Fruit fly (Drosophila melanogaster): Measurements from ENCODE around the gene CG6333.

Gene CG6333

DNA sequence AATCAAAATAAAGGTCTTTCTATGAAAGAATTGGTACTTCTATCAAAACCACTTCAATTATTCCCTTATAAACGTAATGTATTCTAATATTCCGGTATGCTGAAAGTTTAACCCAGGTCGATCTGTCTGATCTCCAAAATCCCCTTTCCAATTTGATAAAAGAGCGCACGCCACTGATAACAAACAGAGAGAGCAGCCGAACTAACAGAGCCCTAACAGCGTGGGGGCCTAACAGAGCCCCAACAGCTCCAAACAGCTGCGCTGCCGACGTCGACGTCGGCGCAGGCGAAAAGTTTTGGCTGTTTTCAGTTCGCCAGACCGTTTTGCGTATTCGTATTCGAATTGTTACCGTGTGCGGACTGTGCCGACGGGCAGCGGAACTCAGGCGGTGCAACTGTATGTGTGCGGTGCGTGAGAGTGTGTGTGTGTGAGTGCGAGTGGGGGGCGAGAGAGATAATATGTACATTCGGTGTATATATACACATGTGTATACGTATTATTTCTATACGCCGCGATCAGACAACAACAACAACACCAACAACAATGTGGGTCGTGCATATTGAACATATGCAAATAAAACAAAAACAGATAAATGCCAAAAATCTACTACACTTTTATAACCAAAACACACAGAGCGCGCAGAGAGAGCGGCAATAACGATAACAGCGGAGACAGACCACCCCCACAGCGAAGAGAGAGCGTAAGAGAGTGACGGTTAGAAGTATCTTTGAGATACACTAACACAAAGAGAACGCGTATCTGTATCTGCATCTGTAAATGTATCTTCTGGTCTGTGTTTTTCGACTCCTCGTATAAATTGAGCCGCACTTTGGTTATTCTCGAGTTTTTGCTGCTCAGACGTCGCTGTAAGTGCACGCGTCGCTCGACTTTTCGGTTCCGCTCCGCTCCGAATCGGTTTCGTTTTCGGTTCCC is 1.0 kb upstream of the CG6333 start, which contains the start of gene Oatp74D (continued):
- TF ChIP-seq bab2 (GFP tag; optimal IDR thresholded peaks at IDR 0.05) (peak; percentile 42), gcm2 (GFP tag; optimal IDR thresholded peaks at IDR 0.05) (peak; percentile 16), chn (GFP tag; optimal IDR thresholded peaks at IDR 0.05) (peak; percentile 3), kay (GFP tag; optimal IDR thresholded peaks at IDR 0.05) (no peak), CG6854 (GFP tag; optimal IDR thresholded peaks at IDR 0.05) (peak; percentile 59), abd-A (tag; optimal IDR thresholded peaks at IDR 0.05) (peak; percentile 94), CG4424 (GFP tag; optimal IDR thresholded peaks at IDR 0.05) (peak; percentile 78), CG12219 (GFP tag; optimal IDR thresholded peaks at IDR 0.05) (peak; percentile 17), stc (GFP tag; IDR thresholded peaks at IDR 0.05) (peak; percentile 33; the same call in 1 of the 2 replicates), TFAM (GFP tag; optimal IDR thresholded peaks at IDR 0.05) (no peak), NC2α (GFP tag; optimal IDR thresholded peaks at IDR 0.05) (peak; percentile 48), fru (optimal IDR thresholded peaks at IDR 0.05) (no peak), dmrt11E (tag; optimal IDR thresholded peaks at IDR 0.05) (peak; percentile 50), bcd (GFP tag; optimal IDR thresholded peaks at IDR 0.05) (no peak), Doc2 (GFP tag; IDR thresholded peaks at IDR 0.05) (no peak), zfh1 (GFP tag; IDR thresholded peaks at IDR 0.05) (peak; percentile 30; the same call in 2 of the 3 replicates), twi (tag; optimal IDR thresholded peaks at IDR 0.05) (peak; percentile 64), CG15696 (tag; optimal IDR thresholded peaks at IDR 0.05) (peak; percentile 65), CG14710 (tag; optimal IDR thresholded peaks at IDR 0.05) (peak; percentile 32), CG8359 (GFP tag; optimal IDR thresholded peaks at IDR 0.05; ENCODE audit: borderline replicate concordance) (peak; percentile 19), CG30403 (GFP tag; optimal IDR thresholded peaks at IDR 0.05) (peak; percentile 32), Jarid2 (GFP tag; optimal IDR thresholded peaks at IDR 0.05) (peak; percentile 83), CG2116 (GFP tag; optimal IDR thresholded peaks at IDR 0.05) (peak; percentile 34), hkb (optimal IDR thresholded peaks at IDR 0.05) (no peak), hkb (GFP tag; IDR thresholded peaks at IDR 0.05) (peak; percentile 44), CG11723 (GFP tag; optimal IDR thresholded peaks at IDR 0.05) (peak; percentile 53), mam (GFP tag; optimal IDR thresholded peaks at IDR 0.05) (peak; percentile 64), CG6765 (GFP tag; optimal IDR thresholded peaks at IDR 0.05) (peak; percentile 35), Lhr (GFP tag; optimal IDR thresholded peaks at IDR 0.05) (peak; percentile 50), B-H2 (GFP tag; optimal IDR thresholded peaks at IDR 0.05) (peak; percentile 64), CG18619 (GFP tag; optimal IDR thresholded peaks at IDR 0.05) (peak; percentile 44), tgo (GFP tag; IDR thresholded peaks at IDR 0.05) (0 out of 3 replicates have a peak, but pooled peaks have one; percentile 16), ranshi (GFP tag; IDR thresholded peaks at IDR 0.05) (peak; percentile 31; the same call in 1 of the 2 replicates), Hr3 (GFP tag; optimal IDR thresholded peaks at IDR 0.05) (no peak), cwo (GFP tag; optimal IDR thresholded peaks at IDR 0.05) (peak; percentile 67), CG10147 (GFP tag; optimal IDR thresholded peaks at IDR 0.05) (peak; percentile 14), Fer3 (tag; optimal IDR thresholded peaks at IDR 0.05) (peak; percentile 23), CG3163 (GFP tag; optimal IDR thresholded peaks at IDR 0.05) (peak; percentile 98), Scr (GFP tag; IDR thresholded peaks at IDR 0.05; ENCODE audit: partially characterized antibody) (0 out of 2 replicates have a peak, but pooled peaks have one; percentile 28), HLH4C (GFP tag; IDR thresholded peaks at IDR 0.05; ENCODE audit: partially characterized antibody) (peak; percentile 39; the same call in 1 of the 3 replicates), CG4707 (GFP tag; optimal IDR thresholded peaks at IDR 0.05) (peak; percentile 56), bbx (GFP tag; IDR thresholded peaks at IDR 0.05; ENCODE audit: partially characterized antibody) (peak; percentile 38), CG3407 (GFP tag; optimal IDR thresholded peaks at IDR 0.05) (peak; percentile 74), CG11093 (GFP tag; IDR thresholded peaks at IDR 0.05) (no peak), Camta (GFP tag; optimal IDR thresholded peaks at IDR 0.05) (peak; percentile 24), sr (GFP tag; IDR thresholded peaks at IDR 0.05) (peak; percentile 68), E2f1 (GFP tag; IDR thresholded peaks at IDR 0.05) (peak; percentile 43; the same call in 1 of the 2 replicates), Gsc (GFP tag; IDR thresholded peaks at IDR 0.05) (no peak)

Measured in whole organism, embryonic.